Worm (Caenorhabditis elegans): Measurements from ENCODE around the gene nhr-17.

nhr-17 gene

ce11 chrX:12667804-12668511, at the start of gene nhr-17:
TSS of gene nhr-17 (minus strand) at chrX:12667854.
- no peak for TF ChIP-seq scrt-1 (GFP tag; IDR thresholded peaks at IDR 0.05)
- TF ChIP-seq hmbx-1 (tag; optimal IDR thresholded peaks at IDR 0.05), result no peak
- TF ChIP-seq sea-1 (GFP tag; conservative IDR thresholded peaks at IDR 0.05), result no peak
- TF ChIP-seq ceh-13 (GFP tag; optimal IDR thresholded peaks at IDR 0.05), result no peak
- no peak for TF ChIP-seq hnd-1 (tag; optimal IDR thresholded peaks at IDR 0.05)
- TF ChIP-seq pes-1 (GFP tag; IDR thresholded peaks at IDR 0.05), result no peak
- no peak for TF ChIP-seq F13C5.2 (tag; optimal IDR thresholded peaks at IDR 0.05)

- TF ChIP-seq flt-1 (GFP tag; IDR thresholded peaks at IDR 0.05) (no peak), pes-1 (GFP tag; IDR thresholded peaks at IDR 0.05) (no peak), ets-7 (tag; optimal IDR thresholded peaks at IDR 0.05) (no peak), scrt-1 (GFP tag; IDR thresholded peaks at IDR 0.05) (no peak), tra-4 (tag; optimal IDR thresholded peaks at IDR 0.05) (no peak), aly-1 (tag; optimal IDR thresholded peaks at IDR 0.05) (no peak), sea-1 (GFP tag; conservative IDR thresholded peaks at IDR 0.05) (no peak), ama-1 (optimal IDR thresholded peaks at IDR 0.05) (no peak), F13C5.2 (tag; optimal IDR thresholded peaks at IDR 0.05) (no peak), tbx-37 (GFP tag; conservative IDR thresholded peaks at IDR 0.05) (no peak), hmbx-1 (tag; optimal IDR thresholded peaks at IDR 0.05) (no peak), ceh-36 (tag; optimal IDR thresholded peaks at IDR 0.05) (no peak), ceh-13 (GFP tag; optimal IDR thresholded peaks at IDR 0.05) (no peak)
Observed at ce11 chrX:12713014-12713413, 45.4 kb upstream of the nhr-17 start.

DNA sequence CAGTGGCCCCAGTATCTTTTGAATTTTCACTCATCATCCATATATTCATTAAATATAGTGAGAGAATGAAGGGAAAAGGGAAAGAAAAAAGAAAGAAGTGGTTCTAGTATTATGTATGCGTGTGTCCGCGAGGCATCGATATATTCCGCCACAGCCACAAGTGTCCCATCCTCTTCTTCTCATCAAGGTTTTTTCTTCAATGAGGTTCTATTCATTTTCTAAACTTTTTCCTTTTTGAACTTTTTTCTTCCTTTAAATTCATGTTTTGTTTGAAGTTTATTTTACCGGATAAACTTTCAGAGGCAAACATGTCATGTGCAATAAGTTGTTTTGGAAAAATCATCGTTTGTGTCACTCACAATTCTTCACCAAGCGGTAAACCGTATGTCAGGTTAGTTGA, 44.7 kb upstream of the nhr-17 start, which contains the start of gene rgs-2:
Gene rgs-2, plus strand, starts transcription at position 301 of the 400 bp plus-strand sequence.
- no peak for TF ChIP-seq ceh-36 (tag; optimal IDR thresholded peaks at IDR 0.05)

DNA sequence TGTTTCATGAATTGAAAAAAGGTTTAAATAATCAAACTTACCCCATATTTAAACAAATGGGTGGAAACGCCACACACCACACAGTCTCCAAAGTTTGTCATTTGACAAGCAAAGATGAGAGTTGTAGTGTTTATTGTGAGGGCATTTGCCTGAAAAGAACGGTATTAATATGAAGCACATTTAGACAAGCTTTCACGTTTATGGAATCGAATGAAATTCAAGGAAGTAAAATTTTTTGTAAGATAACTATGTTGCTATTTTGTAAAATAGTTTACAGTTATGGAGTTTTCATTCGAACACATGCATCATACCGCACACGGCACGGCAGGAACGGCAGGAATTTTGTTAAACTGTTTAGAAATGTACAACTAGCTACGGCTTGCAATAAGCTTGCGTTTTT, 37.1 kb upstream of the nhr-17 start, which contains the start of gene nhr-272:
Gene nhr-272, minus strand, starts transcription at position 101 of the 400 bp plus-strand sequence.
- TF ChIP-seq flt-1 (GFP tag; IDR thresholded peaks at IDR 0.05) (no peak), hmbx-1 (tag; optimal IDR thresholded peaks at IDR 0.05) (no peak), tbx-11 (GFP tag; IDR thresholded peaks at IDR 0.05) (no peak), F13C5.2 (tag; optimal IDR thresholded peaks at IDR 0.05) (no peak), tbx-37 (GFP tag; conservative IDR thresholded peaks at IDR 0.05) (no peak), pes-1 (GFP tag; IDR thresholded peaks at IDR 0.05) (no peak), sea-1 (GFP tag; conservative IDR thresholded peaks at IDR 0.05) (no peak), ceh-13 (GFP tag; optimal IDR thresholded peaks at IDR 0.05) (no peak), hmg-4 (GFP tag; optimal IDR thresholded peaks at IDR 0.05) (no peak), hnd-1 (tag; optimal IDR thresholded peaks at IDR 0.05) (no peak), B0310.2 (tag; optimal IDR thresholded peaks at IDR 0.05) (no peak), scrt-1 (GFP tag; IDR thresholded peaks at IDR 0.05) (no peak)

DNA sequence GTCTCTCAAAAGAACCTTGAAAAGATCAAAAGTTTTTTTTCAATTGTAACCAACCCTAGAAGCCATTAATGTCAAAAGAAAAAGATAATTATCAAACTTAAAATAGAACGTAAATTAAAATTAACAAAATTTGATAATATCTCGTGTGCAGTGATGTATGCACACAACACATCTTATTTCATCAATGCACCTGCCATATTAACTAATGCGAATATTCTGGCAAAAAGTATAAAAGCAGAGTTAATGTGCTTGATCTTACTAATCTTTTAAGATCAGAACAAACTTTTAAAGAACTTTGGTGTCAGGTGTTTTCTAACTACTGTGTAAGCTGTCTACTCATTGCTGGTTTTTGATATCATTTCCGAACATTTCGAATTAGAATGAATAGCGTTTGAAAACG, 35.1 kb upstream of the nhr-17 start:
- no peak for TF ChIP-seq hnd-1 (tag; optimal IDR thresholded peaks at IDR 0.05)
- TF ChIP-seq F13C5.2 (tag; optimal IDR thresholded peaks at IDR 0.05), result no peak
- no peak for TF ChIP-seq pes-1 (GFP tag; IDR thresholded peaks at IDR 0.05)
- TF ChIP-seq tra-4 (tag; optimal IDR thresholded peaks at IDR 0.05), result no peak

- TF ChIP-seq hnd-1 (tag; optimal IDR thresholded peaks at IDR 0.05), result no peak
- TF ChIP-seq B0310.2 (tag; optimal IDR thresholded peaks at IDR 0.05), result no peak
- no peak for TF ChIP-seq aly-1 (tag; optimal IDR thresholded peaks at IDR 0.05)
- TF ChIP-seq hmg-4 (GFP tag; optimal IDR thresholded peaks at IDR 0.05), result no peak
- no peak for TF ChIP-seq ceh-13 (GFP tag; optimal IDR thresholded peaks at IDR 0.05)
- no peak for TF ChIP-seq scrt-1 (GFP tag; IDR thresholded peaks at IDR 0.05)
- TF ChIP-seq F13C5.2 (tag; optimal IDR thresholded peaks at IDR 0.05), result no peak
- no peak for TF ChIP-seq pes-1 (GFP tag; IDR thresholded peaks at IDR 0.05)
Observed at ce11 chrX:12701963-12702362, 34.3 kb upstream of the nhr-17 start, which contains the start of gene nhr-214. TSS of gene nhr-214 (minus strand) at chrX:12702063.

DNA sequence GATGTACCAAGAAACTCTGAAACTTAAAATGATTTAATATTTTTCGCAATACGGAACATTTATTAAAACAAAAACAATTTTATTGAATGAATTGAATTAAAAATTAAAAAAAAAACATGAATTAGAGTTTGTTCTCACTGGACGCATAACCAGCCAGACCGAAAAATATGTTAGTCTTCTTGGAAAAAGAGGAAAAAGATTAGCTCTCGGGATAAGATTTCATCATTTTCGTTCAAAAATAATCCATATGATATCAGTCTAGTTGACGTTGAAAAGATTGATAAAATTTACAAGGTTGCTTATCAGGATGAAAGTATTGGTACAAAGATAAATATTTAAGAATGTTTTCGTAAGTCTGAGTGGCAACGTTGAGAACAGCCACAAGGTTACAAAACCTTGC, 32.8 kb upstream of the nhr-17 start, which contains the start of gene nhr-26:
Gene nhr-26, minus strand, starts transcription at position 10 of the 400 bp plus-strand sequence.
- TF ChIP-seq tbx-11 (GFP tag; IDR thresholded peaks at IDR 0.05) (no peak), F13C5.2 (tag; optimal IDR thresholded peaks at IDR 0.05) (no peak), aly-1 (tag; optimal IDR thresholded peaks at IDR 0.05) (no peak), scrt-1 (GFP tag; IDR thresholded peaks at IDR 0.05) (no peak), hmg-4 (GFP tag; optimal IDR thresholded peaks at IDR 0.05) (no peak), pes-1 (GFP tag; IDR thresholded peaks at IDR 0.05) (no peak), hmbx-1 (tag; optimal IDR thresholded peaks at IDR 0.05) (no peak), tbx-37 (GFP tag; conservative IDR thresholded peaks at IDR 0.05) (no peak), hnd-1 (tag; optimal IDR thresholded peaks at IDR 0.05) (no peak), B0310.2 (tag; optimal IDR thresholded peaks at IDR 0.05) (no peak), ceh-13 (GFP tag; optimal IDR thresholded peaks at IDR 0.05) (no peak), ceh-36 (tag; optimal IDR thresholded peaks at IDR 0.05) (no peak), flt-1 (GFP tag; IDR thresholded peaks at IDR 0.05) (no peak), ama-1 (optimal IDR thresholded peaks at IDR 0.05) (no peak), ets-7 (tag; optimal IDR thresholded peaks at IDR 0.05) (no peak), sea-1 (GFP tag; conservative IDR thresholded peaks at IDR 0.05) (no peak), tra-4 (tag; optimal IDR thresholded peaks at IDR 0.05) (no peak)

- TF ChIP-seq ceh-13 (GFP tag; optimal IDR thresholded peaks at IDR 0.05) (peak; percentile 1), F13C5.2 (tag; optimal IDR thresholded peaks at IDR 0.05) (no peak), tbx-37 (GFP tag; conservative IDR thresholded peaks at IDR 0.05) (0 out of 2 replicates have a peak, but pooled peaks have one; percentile 8), ama-1 (optimal IDR thresholded peaks at IDR 0.05) (peak; percentile 89), ets-7 (tag; optimal IDR thresholded peaks at IDR 0.05) (no peak), tra-4 (tag; optimal IDR thresholded peaks at IDR 0.05) (no peak), sea-1 (GFP tag; conservative IDR thresholded peaks at IDR 0.05) (no peak; the same call in 1 of the 2 replicates), pes-1 (GFP tag; IDR thresholded peaks at IDR 0.05) (no peak; the same call in none of the 2 replicates), ceh-36 (tag; optimal IDR thresholded peaks at IDR 0.05) (no peak), tbx-11 (GFP tag; IDR thresholded peaks at IDR 0.05) (0 out of 2 replicates have a peak, but pooled peaks have one; percentile 31), scrt-1 (GFP tag; IDR thresholded peaks at IDR 0.05) (peak; percentile 37; the same call in 1 of the 2 replicates), B0310.2 (tag; optimal IDR thresholded peaks at IDR 0.05) (peak; percentile 61), flt-1 (GFP tag; IDR thresholded peaks at IDR 0.05) (peak; percentile 31; the same call in 1 of the 2 replicates), aly-1 (tag; optimal IDR thresholded peaks at IDR 0.05) (peak; percentile 66)
Observed at ce11 chrX:12693150-12693589, 25.5 kb upstream of the nhr-17 start.

Measured in whole organism, early embryonic.